Worm (Caenorhabditis elegans): Measurements from ENCODE around the gene eco-1.

DNA sequence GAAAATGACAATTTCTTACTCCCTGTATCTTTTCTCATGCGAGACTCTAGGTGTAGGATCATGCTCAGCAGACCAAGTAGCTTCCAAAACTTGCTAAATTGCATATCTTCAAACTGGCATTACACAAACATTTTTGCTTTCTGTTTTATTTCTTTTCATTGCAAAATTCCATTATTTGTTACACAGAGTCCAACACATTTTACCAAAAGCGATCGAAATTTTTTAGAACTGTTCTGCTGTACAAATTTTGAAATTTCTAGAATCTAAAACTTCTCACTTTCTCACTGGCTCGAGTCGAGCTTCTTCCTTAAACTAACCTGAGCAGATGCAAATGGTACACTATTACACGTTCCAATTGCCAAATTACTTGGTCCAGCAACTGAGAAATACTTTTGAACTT is 44.4 kb downstream of the eco-1 start:
- TF ChIP-seq M03D4.4 (tag; optimal IDR thresholded peaks at IDR 0.05) (no peak), mep-1 (tag; optimal IDR thresholded peaks at IDR 0.05) (no peak), zip-8 (tag; optimal IDR thresholded peaks at IDR 0.05) (no peak)
